Fruit fly (Drosophila melanogaster) whole organism, pupa: ENCODE data around the gene CG42747.

Source experiments
- CG10348 ChIP-seq: fragments of 200-800 bp; sonication (Bioruptor generic); IDR thresholded peaks from 2 replicates; pipeline ENCODE4 v1.3.6; 2022; ENCODE audit warnings: missing biosample characterization, missing genetic modification characterization
- CG12605 ChIP-seq: fragments of 200-800 bp; sonication (Bioruptor generic); IDR thresholded peaks from 2 replicates; pipeline ENCODE4 v1.3.6; 2022; ENCODE audit warnings: missing biosample characterization, missing genetic modification characterization
- CG13204 ChIP-seq: fragments of 200-800 bp; sonication (Bioruptor generic); optimal IDR thresholded peaks from 2 replicates; lab custom pipeline; 2018; ENCODE audit warnings: missing biosample characterization, mild to moderate bottlenecking, missing genetic modification characterization, moderate library complexity
- CG14655 ChIP-seq: fragments of 200-800 bp; sonication (Bioruptor generic); optimal IDR thresholded peaks from 3 replicates; lab custom pipeline; 2017; ENCODE audit warnings: mild to moderate bottlenecking, missing biosample characterization, missing genetic modification reagents, missing genetic modification characterization
- CG15710 ChIP-seq: fragments of 200-800 bp; sonication (Bioruptor generic); optimal IDR thresholded peaks from 2 replicates; lab custom pipeline; 2018; ENCODE audit warnings: missing biosample characterization, mild to moderate bottlenecking, missing genetic modification characterization, moderate library complexity
- CG17806 ChIP-seq: fragments of 200-800 bp; sonication (Bioruptor generic); optimal IDR thresholded peaks from 2 replicates; lab custom pipeline; 2018; ENCODE audit warnings: missing biosample characterization, mild to moderate bottlenecking, missing genetic modification characterization, moderate library complexity
- CG32121 ChIP-seq: fragments of 200-800 bp; sonication (Bioruptor generic); IDR thresholded peaks from 2 replicates; pipeline ENCODE4 v1.3.6; 2022; ENCODE audit warnings: missing biosample characterization, missing genetic modification characterization
- CG34367 ChIP-seq: fragments of 200-800 bp; sonication (Bioruptor generic); optimal IDR thresholded peaks from 2 replicates; lab custom pipeline; 2018; ENCODE audit warnings: missing biosample characterization, mild to moderate bottlenecking, missing genetic modification characterization
- CG4496 ChIP-seq: fragments of 200-800 bp; sonication (Bioruptor generic); IDR thresholded peaks from 3 replicates; pipeline ENCODE4 v1.3.6; 2022; ENCODE audit warnings: missing biosample characterization, missing genetic modification characterization
- CG8159 ChIP-seq: fragments of 200-800 bp; sonication (Bioruptor generic); optimal IDR thresholded peaks from 3 replicates; lab custom pipeline; 2018; ENCODE audit warnings: missing biosample characterization, mild to moderate bottlenecking, missing genetic modification characterization, moderate library complexity
- CG8301 ChIP-seq: fragments of 200-800 bp; sonication (Bioruptor generic); optimal IDR thresholded peaks from 2 replicates; lab custom pipeline; 2018; ENCODE audit warnings: missing biosample characterization, mild to moderate bottlenecking, missing genetic modification characterization
- CG9948 ChIP-seq: fragments of 200-800 bp; sonication (Bioruptor generic); optimal IDR thresholded peaks from 2 replicates; lab custom pipeline; 2018; ENCODE audit warnings: missing biosample characterization, mild to moderate bottlenecking, missing genetic modification characterization, moderate library complexity
- D1 ChIP-seq: fragments of 200-800 bp; sonication (Bioruptor generic); optimal IDR thresholded peaks from 2 replicates; lab custom pipeline; 2018; ENCODE audit warnings: missing biosample characterization, mild to moderate bottlenecking, missing genetic modification characterization, moderate library complexity
- EcR ChIP-seq: fragments of 200-800 bp; sonication (Bioruptor generic); optimal IDR thresholded peaks from 3 replicates; lab custom pipeline; 2019; ENCODE audit warnings: missing biosample characterization, missing genetic modification characterization, mild to moderate bottlenecking, moderate library complexity, missing genetic modification reagents
- Ets98B ChIP-seq: fragments of 200-800 bp; sonication (Bioruptor generic); IDR thresholded peaks from 2 replicates; pipeline ENCODE4 v1.3.6; 2022; ENCODE audit warnings: missing biosample characterization, missing genetic modification characterization
- Pif1A ChIP-seq: fragments of 200-800 bp; sonication (Bioruptor generic); optimal IDR thresholded peaks from 3 replicates; lab custom pipeline; 2016; ENCODE audit warnings: missing biosample characterization, missing genetic modification characterization
- Pif1B ChIP-seq: fragments of 200-800 bp; sonication (Bioruptor generic); optimal IDR thresholded peaks from 3 replicates; lab custom pipeline; 2016; ENCODE audit warnings: missing biosample characterization, missing genetic modification characterization
- Snoo ChIP-seq: fragments of 200-800 bp; sonication (Bioruptor generic); optimal IDR thresholded peaks from 3 replicates; lab custom pipeline; 2017; ENCODE audit warnings: missing biosample characterization, mild to moderate bottlenecking, missing genetic modification characterization, inconsistent platforms
- fd96Ca ChIP-seq: fragments of 200-800 bp; sonication (Bioruptor generic); IDR thresholded peaks from 3 replicates; pipeline ENCODE4 v1.3.6; 2022; ENCODE audit warnings: missing biosample characterization, missing genetic modification characterization
- gl ChIP-seq: fragments of 200-800 bp; sonication (Bioruptor generic); optimal IDR thresholded peaks from 2 replicates; lab custom pipeline; 2018; ENCODE audit warnings: missing biosample characterization, mild to moderate bottlenecking, missing genetic modification characterization
- rn ChIP-seq: fragments of 200-800 bp; sonication (Bioruptor generic); IDR thresholded peaks from 2 replicates; pipeline ENCODE4 v1.3.6; 2022; ENCODE audit warnings: missing biosample characterization, missing genetic modification characterization

The CG42747 gene

dm6 chr3L:6359205-6359604 is 41.2 kb upstream of the CG42747 start:
- no peak for TF ChIP-seq EcR (GFP tag; lab: Kevin White, UChicago)
- TF ChIP-seq D1: peak; percentile 1
- peak; percentile 56 for TF ChIP-seq gl (tag; lab: Kevin White, UChicago)
- TF ChIP-seq CG17806 (tag; lab: Kevin White, UChicago): peak; percentile 78
- peak; percentile 73 for TF ChIP-seq Snoo (tag; lab: Kevin White, UChicago)
- no peak for TF ChIP-seq CG10348 (GFP tag; lab: Robert Waterston, UW)
- peak; percentile 22 for TF ChIP-seq CG34367 (tag; lab: Kevin White, UChicago)
- peak; percentile 74 for TF ChIP-seq CG14655
- TF ChIP-seq CG8301 (tag; lab: Kevin White, UChicago): peak; percentile 56
- TF ChIP-seq CG32121 (GFP tag; lab: Robert Waterston, UW): no peak
- TF ChIP-seq Ets98B (GFP tag; lab: Robert Waterston, UW): no peak
- no peak for TF ChIP-seq CG12605 (GFP tag; lab: Robert Waterston, UW)
- TF ChIP-seq Pif1A (GFP tag; lab: Kevin White, UChicago): peak; percentile 33
- no peak for TF ChIP-seq CG13204 (GFP tag; lab: Kevin White, UChicago)
- peak; percentile 74 for TF ChIP-seq CG9948 (tag; lab: Kevin White, UChicago)
- TF ChIP-seq rn (GFP tag; lab: Robert Waterston, UW): no peak; the same call in 1 of the 2 replicates
- TF ChIP-seq CG15710 (tag; lab: Kevin White, UChicago): peak; percentile 74
- peak; percentile 36 for TF ChIP-seq Pif1B (GFP tag; lab: Kevin White, UChicago)
- peak; percentile 61; the same call in 2 of the 3 replicates for TF ChIP-seq CG4496 (GFP tag; lab: Robert Waterston, UW)
- TF ChIP-seq fd96Ca (GFP tag; lab: Robert Waterston, UW): 0 out of 3 replicates have a peak, but pooled peaks have one; percentile 31
- TF ChIP-seq CG8159 (tag; lab: Kevin White, UChicago): peak; percentile 85

dm6 chr3L:6363626-6364025 is 36.8 kb upstream of the CG42747 start:
- TF ChIP-seq Snoo (tag; lab: Kevin White, UChicago) (peak; percentile 73), CG15710 (tag; lab: Kevin White, UChicago) (peak; percentile 80), Pif1B (GFP tag; lab: Kevin White, UChicago) (peak; percentile 57), Pif1A (GFP tag; lab: Kevin White, UChicago) (peak; percentile 72), CG4496 (GFP tag; lab: Robert Waterston, UW) (peak; percentile 75), CG8159 (tag; lab: Kevin White, UChicago) (peak; percentile 84), CG9948 (tag; lab: Kevin White, UChicago) (peak; percentile 77), Ets98B (GFP tag; lab: Robert Waterston, UW) (peak; percentile 61), rn (GFP tag; lab: Robert Waterston, UW) (0 out of 2 replicates have a peak, but pooled peaks have one; percentile 12), CG10348 (GFP tag; lab: Robert Waterston, UW) (no peak), CG34367 (tag; lab: Kevin White, UChicago) (peak; percentile 61), fd96Ca (GFP tag; lab: Robert Waterston, UW) (peak; percentile 66; the same call in 1 of the 3 replicates), CG14655 (peak; percentile 66), CG12605 (GFP tag; lab: Robert Waterston, UW) (peak; percentile 68), gl (tag; lab: Kevin White, UChicago) (peak; percentile 68), D1 (peak; percentile 49), CG13204 (GFP tag; lab: Kevin White, UChicago) (no peak), CG8301 (tag; lab: Kevin White, UChicago) (peak; percentile 40), CG32121 (GFP tag; lab: Robert Waterston, UW) (no peak), CG17806 (tag; lab: Kevin White, UChicago) (peak; percentile 79), EcR (GFP tag; lab: Kevin White, UChicago) (no peak)
- TF ChIP-seq, all 21 proteins: peak for 17

- peak; percentile 81 for TF ChIP-seq CG8159 (tag; lab: Kevin White, UChicago)
- peak; percentile 14 for TF ChIP-seq Pif1B (GFP tag; lab: Kevin White, UChicago)
- peak; percentile 36; the same call in 1 of the 3 replicates for TF ChIP-seq CG4496 (GFP tag; lab: Robert Waterston, UW)
- no peak for TF ChIP-seq CG13204 (GFP tag; lab: Kevin White, UChicago)
- TF ChIP-seq Snoo (tag; lab: Kevin White, UChicago): peak; percentile 46
- peak; percentile 66 for TF ChIP-seq CG15710 (tag; lab: Kevin White, UChicago)
- peak; percentile 48 for TF ChIP-seq CG9948 (tag; lab: Kevin White, UChicago)
- peak; percentile 28 for TF ChIP-seq Pif1A (GFP tag; lab: Kevin White, UChicago)
- TF ChIP-seq CG34367 (tag; lab: Kevin White, UChicago): peak; percentile 49
- no peak for TF ChIP-seq EcR (GFP tag; lab: Kevin White, UChicago)
- no peak for TF ChIP-seq rn (GFP tag; lab: Robert Waterston, UW)
- TF ChIP-seq CG12605 (GFP tag; lab: Robert Waterston, UW): 0 out of 2 replicates have a peak, but pooled peaks have one; percentile 32
- peak; percentile 6 for TF ChIP-seq CG14655
- peak; percentile 73 for TF ChIP-seq CG17806 (tag; lab: Kevin White, UChicago)
- TF ChIP-seq gl (tag; lab: Kevin White, UChicago): no peak
Observed at dm6 chr3L:6364217-6364616, 36.2 kb upstream of the CG42747 start.

dm6 chr3L:6366629-6367028 is 33.8 kb upstream of the CG42747 start:
- TF ChIP-seq CG17806 (tag; lab: Kevin White, UChicago): peak; percentile 64
- no peak for TF ChIP-seq CG4496 (GFP tag; lab: Robert Waterston, UW)
- TF ChIP-seq rn (GFP tag; lab: Robert Waterston, UW): no peak
- no peak for TF ChIP-seq CG32121 (GFP tag; lab: Robert Waterston, UW)
- no peak for TF ChIP-seq Pif1A (GFP tag; lab: Kevin White, UChicago)
- TF ChIP-seq CG8301 (tag; lab: Kevin White, UChicago): no peak
- no peak for TF ChIP-seq CG13204 (GFP tag; lab: Kevin White, UChicago)
- no peak for TF ChIP-seq CG34367 (tag; lab: Kevin White, UChicago)
- TF ChIP-seq Pif1B (GFP tag; lab: Kevin White, UChicago): no peak
- TF ChIP-seq Ets98B (GFP tag; lab: Robert Waterston, UW): no peak
- peak; percentile 52 for TF ChIP-seq CG14655
- TF ChIP-seq D1: peak; percentile 7
- TF ChIP-seq CG9948 (tag; lab: Kevin White, UChicago): peak; percentile 44
- no peak for TF ChIP-seq CG10348 (GFP tag; lab: Robert Waterston, UW)
- peak; percentile 19 for TF ChIP-seq CG15710 (tag; lab: Kevin White, UChicago)
- TF ChIP-seq Snoo (tag; lab: Kevin White, UChicago): no peak
- TF ChIP-seq CG12605 (GFP tag; lab: Robert Waterston, UW): no peak
- no peak for TF ChIP-seq fd96Ca (GFP tag; lab: Robert Waterston, UW)
- no peak for TF ChIP-seq gl (tag; lab: Kevin White, UChicago)
- no peak for TF ChIP-seq EcR (GFP tag; lab: Kevin White, UChicago)
- TF ChIP-seq CG8159 (tag; lab: Kevin White, UChicago): peak; percentile 74
